Worm (Caenorhabditis elegans) whole organism, L2 larva: ENCODE data around the gene ddr-2.

ENCODE experiments used
- C34F6.9 ChIP-seq: fragments of 150-350 bp; optimal IDR thresholded peaks from 2 replicates; lab custom pipeline; 2014; ENCODE audit warnings: missing biosample characterization, missing genetic modification characterization
- Y55F3AM.14 ChIP-seq: fragments of 200-800 bp; sonication (Bioruptor generic); optimal IDR thresholded peaks from 2 replicates; lab custom pipeline; 2018; ENCODE audit warnings: mild to moderate bottlenecking, missing genetic modification characterization, missing compliant biosample characterization
- ZK546.5 ChIP-seq: sonication (generic microtip); optimal IDR thresholded peaks from 2 replicates; lab custom pipeline; 2017; ENCODE audit warnings: missing biosample characterization, missing genetic modification characterization
- alr-1 ChIP-seq: fragments of 150-350 bp; optimal IDR thresholded peaks from 2 replicates; lab custom pipeline; 2014; ENCODE audit warnings: missing biosample characterization, missing genetic modification characterization
- blmp-1 ChIP-seq: sonication (generic microtip); optimal IDR thresholded peaks from 2 replicates; lab custom pipeline; 2017; ENCODE audit warnings: missing genetic modification characterization, mild to moderate bottlenecking, missing compliant biosample characterization, antibody characterized with exemption, moderate library complexity; ENCODE audit not compliant: insufficient read depth
- ceh-16 ChIP-seq: fragments of 150-350 bp; optimal IDR thresholded peaks from 2 replicates; lab custom pipeline; 2014; ENCODE audit warnings: missing biosample characterization, missing genetic modification characterization
- crh-2 ChIP-seq: sonication (generic microtip); optimal IDR thresholded peaks from 2 replicates; lab custom pipeline; 2017; ENCODE audit warnings: missing biosample characterization, missing genetic modification characterization
- dmd-4 ChIP-seq: sonication (generic microtip); optimal IDR thresholded peaks from 2 replicates; lab custom pipeline; 2017; ENCODE audit warnings: missing biosample characterization, missing genetic modification characterization
- egl-27 ChIP-seq: sonication (generic microtip); optimal IDR thresholded peaks from 3 replicates; lab custom pipeline; 2017; ENCODE audit warnings: missing biosample characterization, missing genetic modification reagents, missing genetic modification characterization
- elt-1 ChIP-seq: fragments of 150-350 bp; optimal IDR thresholded peaks from 2 replicates; lab custom pipeline; 2014; ENCODE audit warnings: missing biosample characterization, missing genetic modification characterization
- fos-1 ChIP-seq: fragments of 150-350 bp; optimal IDR thresholded peaks from 2 replicates; lab custom pipeline; 2014; ENCODE audit warnings: missing biosample characterization, missing genetic modification characterization
- gmeb-1 ChIP-seq: fragments of 150-350 bp; optimal IDR thresholded peaks from 2 replicates; lab custom pipeline; 2014; ENCODE audit warnings: missing biosample characterization, missing genetic modification characterization
- lin-11 ChIP-seq: fragments of 150-350 bp; sonication (generic microtip); optimal IDR thresholded peaks from 2 replicates; lab custom pipeline; 2014; ENCODE audit warnings: missing biosample characterization, missing genetic modification characterization, inconsistent platforms, mixed read lengths
- lin-13 ChIP-seq: fragments of 150-350 bp; optimal IDR thresholded peaks from 2 replicates; lab custom pipeline; 2014; ENCODE audit warnings: missing biosample characterization, missing genetic modification reagents, missing genetic modification characterization
- lin-39 ChIP-seq: fragments of 150-350 bp; optimal IDR thresholded peaks from 2 replicates; lab custom pipeline; 2014; ENCODE audit warnings: missing biosample characterization, missing genetic modification reagents, missing genetic modification characterization
- lsy-2 ChIP-seq, 2 experiments: fragments of 150-350 bp in 1 of 2; sonication (generic microtip) in 1 of 2; optimal IDR thresholded peaks; 2 replicates each; lab custom pipeline; 2014 to 2017; ENCODE audit warnings: missing biosample characterization in 2 of 2, missing genetic modification characterization in 2 of 2
- mab-5 ChIP-seq: fragments of 150-350 bp; optimal IDR thresholded peaks from 2 replicates; lab custom pipeline; 2014; ENCODE audit warnings: missing biosample characterization, missing genetic modification characterization
- mdl-1 ChIP-seq, 2 experiments: fragments of 150-350 bp in 1 of 2; sonication (generic microtip) in 1 of 2; optimal IDR thresholded peaks; 2 replicates each; lab custom pipeline; 2017; ENCODE audit warnings: missing biosample characterization in 2 of 2, missing genetic modification characterization in 2 of 2
- nhr-10 ChIP-seq: sonication (generic microtip); optimal IDR thresholded peaks from 2 replicates; lab custom pipeline; 2017; ENCODE audit warnings: missing biosample characterization, missing genetic modification characterization
- nhr-12 ChIP-seq: fragments of 150-350 bp; optimal IDR thresholded peaks from 2 replicates; lab custom pipeline; 2014; ENCODE audit warnings: missing biosample characterization, missing genetic modification characterization
- nhr-129 ChIP-seq: fragments of 150-350 bp; optimal IDR thresholded peaks from 2 replicates; lab custom pipeline; 2014; ENCODE audit warnings: missing biosample characterization, missing genetic modification characterization
- nhr-21 ChIP-seq: fragments of 150-350 bp; optimal IDR thresholded peaks from 2 replicates; lab custom pipeline; 2014; ENCODE audit warnings: missing biosample characterization, missing genetic modification characterization
- nhr-23 ChIP-seq: fragments of 150-350 bp; optimal IDR thresholded peaks from 2 replicates; lab custom pipeline; 2014; ENCODE audit warnings: missing biosample characterization, missing genetic modification reagents, missing genetic modification characterization
- nhr-237 ChIP-seq: fragments of 150-350 bp; optimal IDR thresholded peaks from 2 replicates; lab custom pipeline; 2014; ENCODE audit warnings: missing biosample characterization, missing genetic modification characterization
- nhr-25 ChIP-seq: fragments of 150-350 bp; sonication (generic microtip); optimal IDR thresholded peaks from 3 replicates; lab custom pipeline; 2014; ENCODE audit warnings: missing biosample characterization, missing genetic modification characterization
- nhr-77 ChIP-seq: fragments of 150-350 bp; optimal IDR thresholded peaks from 2 replicates; lab custom pipeline; 2014; ENCODE audit warnings: missing biosample characterization, missing genetic modification characterization
- peb-1 ChIP-seq: fragments of 150-350 bp; optimal IDR thresholded peaks from 2 replicates; lab custom pipeline; 2014; ENCODE audit warnings: missing biosample characterization, missing genetic modification characterization
- sem-4 ChIP-seq: fragments of 150-350 bp; optimal IDR thresholded peaks from 2 replicates; lab custom pipeline; 2014; ENCODE audit warnings: missing biosample characterization, missing genetic modification reagents, missing genetic modification characterization
- skn-1 ChIP-seq: sonication (generic microtip); optimal IDR thresholded peaks from 2 replicates; lab custom pipeline; 2017; ENCODE audit warnings: missing biosample characterization, missing genetic modification characterization
- sma-3 ChIP-seq: sonication (generic microtip); optimal IDR thresholded peaks from 2 replicates; lab custom pipeline; 2016; ENCODE audit warnings: missing genetic modification reagents, missing genetic modification characterization, missing compliant biosample characterization
- sma-9 ChIP-seq, 2 experiments: fragments of 150-350 bp in 1 of 2; sonication (generic microtip) in 1 of 2; optimal IDR thresholded peaks; 2 replicates each; lab custom pipeline; 2014 to 2016; ENCODE audit warnings: missing genetic modification characterization in 2 of 2, mild to moderate bottlenecking in 1 of 2, missing biosample characterization in 1 of 2, missing compliant biosample characterization in 1 of 2, missing genetic modification reagents in 1 of 2, moderate library complexity in 1 of 2
- snpc-4 ChIP-seq: fragments of 150-350 bp; optimal IDR thresholded peaks from 2 replicates; lab custom pipeline; 2014; ENCODE audit warnings: missing biosample characterization, missing genetic modification characterization
- unc-39 ChIP-seq: fragments of 150-350 bp; optimal IDR thresholded peaks from 2 replicates; lab custom pipeline; 2014; ENCODE audit warnings: missing biosample characterization, missing genetic modification characterization
- unc-55 ChIP-seq: fragments of 150-350 bp; sonication (generic microtip); optimal IDR thresholded peaks from 3 replicates; lab custom pipeline; 2014; ENCODE audit warnings: missing biosample characterization, missing genetic modification reagents, missing genetic modification characterization
- unc-62 ChIP-seq: fragments of 150-350 bp; optimal IDR thresholded peaks from 2 replicates; lab custom pipeline; 2014; ENCODE audit warnings: missing biosample characterization, missing genetic modification reagents, missing genetic modification characterization
- zag-1 ChIP-seq: fragments of 150-350 bp; optimal IDR thresholded peaks from 2 replicates; lab custom pipeline; 2014; ENCODE audit warnings: missing biosample characterization, missing genetic modification characterization
- ztf-11 ChIP-seq: sonication (generic microtip); optimal IDR thresholded peaks from 2 replicates; lab custom pipeline; 2017; ENCODE audit warnings: missing biosample characterization, missing genetic modification characterization
- ztf-4 ChIP-seq: fragments of 150-350 bp; optimal IDR thresholded peaks from 2 replicates; lab custom pipeline; 2014; ENCODE audit warnings: missing biosample characterization, missing genetic modification characterization

Gene ddr-2

ce11 chrX:3347904-3348441, 32.9 kb downstream of the ddr-2 start, which contains the start of gene ZK816.3:
ZK816.3 (plus strand) TSS chrX:3348391.
- TF ChIP-seq nhr-10 (tag; lab: Kevin White, UChicago) (no peak), nhr-129 (tag; lab: Kevin White, UChicago) (peak; percentile 56), unc-55 (GFP tag; lab: Kevin White, UChicago) (peak; percentile 31), peb-1 (tag; lab: Kevin White, UChicago) (no peak), ZK546.5 (tag; lab: Kevin White, UChicago) (no peak), ztf-4 (tag; lab: Kevin White, UChicago) (no peak), elt-1 (tag; lab: Kevin White, UChicago) (no peak), nhr-21 (tag; lab: Kevin White, UChicago) (peak; percentile 14), lin-39 (tag; lab: Kevin White, UChicago) (no peak), nhr-23 (no peak), sem-4 (tag; lab: Kevin White, UChicago) (no peak), fos-1 (peak; percentile 41), lin-11 (tag; lab: Kevin White, UChicago) (peak; percentile 0), sma-9 (GFP tag; optimal IDR thresholded peaks at IDR 0.05; lab: Kevin White, UChicago) (peak; percentile 33), sma-9 (tag; optimal IDR thresholded peaks at IDR 0.05; lab: Kevin White, UChicago) (no peak), lin-13 (GFP tag; lab: Kevin White, UChicago) (peak; percentile 13), sma-3 (GFP tag; lab: Kevin White, UChicago) (peak; percentile 38), crh-2 (tag; lab: Kevin White, UChicago) (peak; percentile 12)

DNA sequence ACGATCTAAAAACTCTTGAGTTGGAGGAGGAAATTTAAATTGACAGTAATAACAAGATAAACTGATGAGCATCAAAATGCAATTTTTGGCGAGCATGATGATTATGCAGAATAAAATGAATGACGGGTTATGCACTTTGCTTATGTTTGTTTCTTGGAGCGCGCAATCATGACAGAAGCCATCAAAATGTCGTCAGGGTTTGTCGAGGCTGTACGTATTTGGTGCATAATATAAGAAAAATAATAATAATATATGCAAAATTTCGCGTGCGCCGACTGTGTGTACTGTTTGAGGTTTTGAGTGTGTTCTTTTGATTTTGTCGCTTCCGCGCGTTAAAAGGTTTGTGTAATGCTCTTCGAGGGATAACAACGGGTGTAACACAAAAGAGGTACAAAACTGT, 35.2 kb downstream of the ddr-2 start, which contains the start of gene nspg-4:
Gene nspg-4 (minus strand): TSS at position 101 of the 400 bp plus-strand sequence.
- TF ChIP-seq C34F6.9 (tag; lab: Kevin White, UChicago) (no peak), sma-3 (GFP tag; lab: Kevin White, UChicago) (no peak), nhr-129 (tag; lab: Kevin White, UChicago) (no peak), gmeb-1 (tag; lab: Kevin White, UChicago) (no peak), ztf-4 (tag; lab: Kevin White, UChicago) (no peak), alr-1 (tag; lab: Kevin White, UChicago) (no peak), lin-39 (tag; lab: Kevin White, UChicago) (no peak), ceh-16 (no peak), Y55F3AM.14 (no peak), mab-5 (no peak), nhr-10 (tag; lab: Kevin White, UChicago) (no peak), nhr-12 (no peak), blmp-1 (tag; lab: Kevin White, UChicago) (no peak), nhr-21 (tag; lab: Kevin White, UChicago) (no peak), unc-55 (GFP tag; lab: Kevin White, UChicago) (no peak), unc-39 (tag; lab: Kevin White, UChicago) (no peak), crh-2 (tag; lab: Kevin White, UChicago) (no peak), mdl-1 (tag; optimal IDR thresholded peaks at IDR 0.05; lab: Kevin White, UChicago) (no peak), snpc-4 (tag; lab: Kevin White, UChicago) (no peak)

ce11 chrX:3351526-3351925, 36.4 kb downstream of the ddr-2 start, which contains the start of gene ZK816.1:
ZK816.1 (plus strand) TSS chrX:3351712.
- no peak for TF ChIP-seq nhr-129 (tag; lab: Kevin White, UChicago)
- TF ChIP-seq, all 48 proteins: peak for 0

- TF ChIP-seq lsy-2 (tag; optimal IDR thresholded peaks at IDR 0.05; lab: Kevin White, UChicago) (no peak), sem-4 (tag; lab: Kevin White, UChicago) (no peak), fos-1 (no peak), lin-11 (tag; lab: Kevin White, UChicago) (no peak), mdl-1 (tag; optimal IDR thresholded peaks at IDR 0.05; lab: Kevin White, UChicago) (no peak), nhr-25 (no peak)
- TF ChIP-seq, all 48 proteins: peak for 0
Observed at ce11 chrX:3362378-3362777, 47.3 kb downstream of the ddr-2 start, which contains the start of gene dhs-26. dhs-26 (minus strand) TSS chrX:3362493.

DNA sequence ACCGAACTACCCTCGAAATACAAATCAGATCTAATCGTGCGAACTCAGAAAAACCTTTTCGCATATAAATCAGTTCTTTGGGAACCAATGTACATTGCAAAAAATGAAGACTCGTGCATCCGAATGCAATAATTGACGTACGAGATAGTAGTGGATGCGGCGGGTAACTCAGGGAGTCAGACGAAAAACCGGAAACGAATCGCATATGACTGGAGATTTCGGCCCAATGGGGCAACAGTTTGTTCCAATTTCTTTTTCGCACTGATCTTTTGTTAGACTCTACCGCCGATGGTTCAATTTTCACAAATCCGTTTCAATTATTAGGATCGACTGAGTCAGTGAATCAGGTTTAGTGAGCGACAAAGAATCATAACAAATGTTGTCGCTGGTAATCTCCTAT, 51.7 kb downstream of the ddr-2 start:
- no peak for TF ChIP-seq nhr-23
- TF ChIP-seq skn-1 (tag; lab: Kevin White, UChicago), result no peak
- TF ChIP-seq crh-2 (tag; lab: Kevin White, UChicago), result no peak
- no peak for TF ChIP-seq unc-39 (tag; lab: Kevin White, UChicago)
- no peak for TF ChIP-seq ztf-4 (tag; lab: Kevin White, UChicago)
- TF ChIP-seq nhr-237 (tag; lab: Kevin White, UChicago), result no peak
- TF ChIP-seq mab-5, result no peak
- TF ChIP-seq nhr-21 (tag; lab: Kevin White, UChicago), result no peak
- no peak for TF ChIP-seq nhr-10 (tag; lab: Kevin White, UChicago)
- TF ChIP-seq unc-62 (GFP tag; lab: Kevin White, UChicago), result no peak
- TF ChIP-seq ztf-11, result no peak
- TF ChIP-seq egl-27 (tag; lab: Kevin White, UChicago), result no peak
- TF ChIP-seq zag-1 (tag; lab: Kevin White, UChicago), result no peak
- TF ChIP-seq nhr-77 (tag; lab: Kevin White, UChicago), result no peak
- TF ChIP-seq dmd-4 (tag; lab: Kevin White, UChicago), result no peak
- no peak for TF ChIP-seq lsy-2 (tag; optimal IDR thresholded peaks at IDR 0.05; lab: Kevin White, UChicago)
